Fruit fly (Drosophila melanogaster) S2 (cell line): ENCODE data around the gene CG3246.

Experiments used
- CG8478 ChIP-seq: fragments of >200 bp; optimal IDR thresholded peaks from 2 replicates; lab custom pipeline; 2018
- CTCF ChIP-seq, 2 experiments: fragments of >200 bp; optimal IDR thresholded peaks; 2 replicates each; lab custom pipeline; 2018

- TF ChIP-seq CG8478 (lab: Kevin White, UChicago) = no peak
- peak; percentile 89 to 95 for TF ChIP-seq CTCF (optimal IDR thresholded peaks at IDR 0.05; lab: Kevin White, UChicago)
Observed at dm6 chr2L:3472242-3472641, 10.5 kb upstream of the CG3246 start, which contains the start of gene Pgant4.
